Worm (Caenorhabditis elegans) whole organism, early embryonic: ENCODE data around the gene srsy-1.

Experiments used
- F13C5.2 ChIP-seq: sonication (generic microtip); optimal IDR thresholded peaks from 2 replicates; lab custom pipeline; 2017; ENCODE audit warnings: mild to moderate bottlenecking, missing genetic modification characterization, inconsistent platforms, missing compliant biosample characterization
- aly-1 ChIP-seq: sonication (generic microtip); optimal IDR thresholded peaks from 2 replicates; lab custom pipeline; 2016; ENCODE audit warnings: missing genetic modification characterization, missing compliant biosample characterization
- ama-1 ChIP-seq: fragments of 150-350 bp; optimal IDR thresholded peaks from 2 replicates; lab custom pipeline; 2014
- ceh-13 ChIP-seq: fragments of 200-800 bp; sonication (Bioruptor generic); optimal IDR thresholded peaks from 2 replicates; lab custom pipeline; 2018; ENCODE audit warnings: mild to moderate bottlenecking, missing genetic modification characterization, missing compliant biosample characterization
- ceh-36 ChIP-seq: sonication (generic microtip); optimal IDR thresholded peaks from 2 replicates; lab custom pipeline; 2016; ENCODE audit warnings: missing genetic modification characterization, inconsistent platforms, missing compliant biosample characterization
- ets-7 ChIP-seq: sonication (generic microtip); optimal IDR thresholded peaks from 2 replicates; lab custom pipeline; 2016; ENCODE audit warnings: missing genotype, missing genetic modification characterization, missing compliant biosample characterization
- flt-1 ChIP-seq: fragments of 200-800 bp; sonication (Bioruptor generic); IDR thresholded peaks from 2 replicates; pipeline ENCODE4 v1.3.6; 2022; ENCODE audit warnings: missing genetic modification characterization, missing compliant biosample characterization
- hmbx-1 ChIP-seq: sonication (generic microtip); optimal IDR thresholded peaks from 2 replicates; lab custom pipeline; 2016; ENCODE audit warnings: mild to moderate bottlenecking, missing genetic modification characterization, missing compliant biosample characterization
- hmg-4 ChIP-seq: fragments of 200-800 bp; sonication (Bioruptor generic); optimal IDR thresholded peaks from 2 replicates; lab custom pipeline; 2018; ENCODE audit warnings: mild to moderate bottlenecking, missing genetic modification characterization, missing compliant biosample characterization
- hnd-1 ChIP-seq: sonication (generic microtip); optimal IDR thresholded peaks from 2 replicates; lab custom pipeline; 2016; ENCODE audit warnings: missing genetic modification characterization, missing compliant biosample characterization
- scrt-1 ChIP-seq: fragments of 200-800 bp; sonication (Bioruptor generic); IDR thresholded peaks from 2 replicates; pipeline ENCODE4 v1.3.6; 2022; ENCODE audit warnings: missing genetic modification characterization, missing compliant biosample characterization
- sea-1 ChIP-seq: fragments of 200-800 bp; sonication (Bioruptor generic); conservative IDR thresholded peaks from 2 replicates; pipeline ENCODE4 v1.3.6; 2022; ENCODE audit warnings: missing genetic modification characterization, missing compliant biosample characterization
- tbx-37 ChIP-seq: fragments of 200-800 bp; sonication (Bioruptor generic); conservative IDR thresholded peaks from 2 replicates; pipeline ENCODE4 v1.3.6; 2022; ENCODE audit warnings: missing genetic modification reagents, missing genetic modification characterization, missing compliant biosample characterization
- tra-4 ChIP-seq: sonication (generic microtip); optimal IDR thresholded peaks from 2 replicates; lab custom pipeline; 2017; ENCODE audit warnings: missing genetic modification characterization, missing compliant biosample characterization

- TF ChIP-seq tra-4 (no peak), ama-1 (lab: Kevin White, UChicago) (no peak), hmg-4 (GFP tag; lab: Kevin White, UChicago) (no peak), ceh-13 (GFP tag; lab: Kevin White, UChicago) (no peak), ceh-36 (tag; lab: Kevin White, UChicago) (no peak), aly-1 (tag; lab: Kevin White, UChicago) (no peak), F13C5.2 (tag; lab: Kevin White, UChicago) (no peak), scrt-1 (GFP tag; lab: Robert Waterston, UW) (no peak), tbx-37 (GFP tag; lab: Robert Waterston, UW) (no peak), flt-1 (GFP tag; lab: Robert Waterston, UW) (no peak), hnd-1 (tag; lab: Kevin White, UChicago) (no peak), hmbx-1 (tag; lab: Kevin White, UChicago) (no peak), sea-1 (GFP tag; lab: Robert Waterston, UW) (no peak), ets-7 (tag; lab: Kevin White, UChicago) (no peak)
Measured at ce11 chrII:5103189-5103588, 12.6 kb upstream of the srsy-1 start.
